Fruit fly (Drosophila melanogaster): Measurements from ENCODE around the gene CG34404.

Gene CG34404

dm6 chr3R:15340052-15340732 is 27.3 kb downstream of the CG34404 start, which contains the start of gene SerRS-m (continued):
- TF ChIP-seq sd (tag; optimal IDR thresholded peaks at IDR 0.05) (peak; percentile 33), caup (GFP tag; optimal IDR thresholded peaks at IDR 0.05; ENCODE audit: severe bottlenecking) (no peak), peb (GFP tag; IDR thresholded peaks at IDR 0.05) (no peak), amos (GFP tag; IDR thresholded peaks at IDR 0.05; ENCODE audit: partially characterized antibody) (no peak), CG10147 (GFP tag; optimal IDR thresholded peaks at IDR 0.05) (no peak), CG10959 (GFP tag; IDR thresholded peaks at IDR 0.05) (no peak), CG15696 (tag; optimal IDR thresholded peaks at IDR 0.05) (no peak), ab (GFP tag; optimal IDR thresholded peaks at IDR 0.05) (no peak), CG7556 (GFP tag; optimal IDR thresholded peaks at IDR 0.05) (peak; percentile 22), CG10321 (GFP tag; IDR thresholded peaks at IDR 0.05) (no peak), CG2875 (GFP tag; optimal IDR thresholded peaks at IDR 0.05) (peak; percentile 26), CG7786 (GFP tag; optimal IDR thresholded peaks at IDR 0.05) (no peak), CG13894 (tag; optimal IDR thresholded peaks at IDR 0.05) (no peak), CG12942 (GFP tag; optimal IDR thresholded peaks at IDR 0.05) (no peak), sc (optimal IDR thresholded peaks at IDR 0.05) (no peak), sc (GFP tag; optimal IDR thresholded peaks at IDR 0.05) (no peak), E2f1 (GFP tag; IDR thresholded peaks at IDR 0.05) (no peak), CG13624 (GFP tag; optimal IDR thresholded peaks at IDR 0.05) (no peak), en (GFP tag; optimal IDR thresholded peaks at IDR 0.05) (no peak), CG3995 (GFP tag; optimal IDR thresholded peaks at IDR 0.05) (no peak), ap (GFP tag; IDR thresholded peaks at IDR 0.05) (no peak), CG12071 (GFP tag; optimal IDR thresholded peaks at IDR 0.05) (no peak), MESR4 (GFP tag; optimal IDR thresholded peaks at IDR 0.05) (no peak), CG14441 (GFP tag; IDR thresholded peaks at IDR 0.05) (no peak), CG6272 (GFP tag; IDR thresholded peaks at IDR 0.05) (no peak), cato (GFP tag; optimal IDR thresholded peaks at IDR 0.05; ENCODE audit: borderline replicate concordance) (no peak), CG4617 (GFP tag; optimal IDR thresholded peaks at IDR 0.05; ENCODE audit: borderline replicate concordance) (no peak), CG11723 (GFP tag; optimal IDR thresholded peaks at IDR 0.05) (no peak), CG32532 (GFP tag; IDR thresholded peaks at IDR 0.05) (no peak), Sry-β (GFP tag; optimal IDR thresholded peaks at IDR 0.05) (no peak), CG4820 (GFP tag; optimal IDR thresholded peaks at IDR 0.05) (no peak), chn (GFP tag; optimal IDR thresholded peaks at IDR 0.05) (no peak), CG10979 (tag; optimal IDR thresholded peaks at IDR 0.05) (peak; percentile 31), CG1647 (GFP tag; optimal IDR thresholded peaks at IDR 0.05) (no peak), Nf-YB (GFP tag; optimal IDR thresholded peaks at IDR 0.05) (no peak), ato (GFP tag; IDR thresholded peaks at IDR 0.05; ENCODE audit: partially characterized antibody) (no peak), CG4360 (GFP tag; IDR thresholded peaks at IDR 0.05) (no peak), CG12391 (tag; optimal IDR thresholded peaks at IDR 0.05) (peak; percentile 24), CG13123 (GFP tag; optimal IDR thresholded peaks at IDR 0.05) (no peak), CG9727 (GFP tag; optimal IDR thresholded peaks at IDR 0.05) (no peak), abd-A (tag; optimal IDR thresholded peaks at IDR 0.05) (no peak), Fer2 (tag; optimal IDR thresholded peaks at IDR 0.05) (no peak), dmrt99B (tag; optimal IDR thresholded peaks at IDR 0.05) (no peak), dmrt11E (tag; optimal IDR thresholded peaks at IDR 0.05) (peak; percentile 3), pan (optimal IDR thresholded peaks at IDR 0.05) (no peak), pan (GFP tag; optimal IDR thresholded peaks at IDR 0.05 in 1 of 2, IDR thresholded peaks at IDR 0.05 in 1 of 2) (no peak), yki (optimal IDR thresholded peaks at IDR 0.05) (no peak), az2 (GFP tag; optimal IDR thresholded peaks at IDR 0.05) (no peak), fru (optimal IDR thresholded peaks at IDR 0.05) (no peak), Drgx (GFP tag; IDR thresholded peaks at IDR 0.05) (no peak), CG7372 (GFP tag; IDR thresholded peaks at IDR 0.05) (no peak), CG8924 (tag; optimal IDR thresholded peaks at IDR 0.05) (no peak)
